Fruit fly (Drosophila melanogaster) whole organism, embryonic: ENCODE measurements around the gene sv.
A peak's percentile ranks its signal among the peaks of the same experiment; 100 is the strongest.

Experiments used
- Aef1 ChIP-seq: fragments of 200-800 bp; sonication (Bioruptor generic); IDR thresholded peaks from 3 replicates; pipeline ENCODE4 v1.3.6; 2022; ENCODE audit warnings: missing biosample characterization, missing genetic modification characterization
- BEAF-32 ChIP-seq: fragments of 200-800 bp; sonication (Bioruptor generic); optimal IDR thresholded peaks from 3 replicates; lab custom pipeline; 2017; ENCODE audit warnings: missing biosample characterization, missing genetic modification characterization, mild to moderate bottlenecking, moderate library complexity, missing genetic modification reagents
- CG10431 ChIP-seq: fragments of 200-800 bp; sonication (Bioruptor generic); optimal IDR thresholded peaks from 3 replicates; lab custom pipeline; 2018; ENCODE audit warnings: missing biosample characterization, mild to moderate bottlenecking, missing genetic modification characterization
- CG11723 ChIP-seq: fragments of 200-800 bp; sonication (Bioruptor generic); optimal IDR thresholded peaks from 2 replicates; lab custom pipeline; 2017; ENCODE audit warnings: missing biosample characterization, mild to moderate bottlenecking, missing genetic modification characterization
- CG12391 ChIP-seq: fragments of 200-800 bp; sonication (Bioruptor generic); optimal IDR thresholded peaks from 3 replicates; lab custom pipeline; 2018; ENCODE audit warnings: missing biosample characterization, mild to moderate bottlenecking, missing genetic modification characterization, moderate library complexity
- CG1529 ChIP-seq: fragments of 200-800 bp; sonication (Bioruptor generic); optimal IDR thresholded peaks from 3 replicates; lab custom pipeline; 2018; ENCODE audit warnings: missing biosample characterization, missing genetic modification characterization
- CG1603 ChIP-seq: fragments of 200-800 bp; sonication (Bioruptor generic); optimal IDR thresholded peaks from 2 replicates; lab custom pipeline; 2019; ENCODE audit warnings: missing biosample characterization, mild to moderate bottlenecking, missing genetic modification characterization, moderate library complexity
- CG17361 ChIP-seq: fragments of 200-800 bp; sonication (Bioruptor generic); IDR thresholded peaks from 3 replicates; pipeline ENCODE4 v1.3.6; 2022; ENCODE audit warnings: missing biosample characterization, missing genetic modification characterization
- CG18011 ChIP-seq: fragments of 200-800 bp; sonication (Bioruptor generic); optimal IDR thresholded peaks from 2 replicates; lab custom pipeline; 2017; ENCODE audit warnings: missing biosample characterization, missing genetic modification characterization, mild to moderate bottlenecking, moderate library complexity, missing genotype
- CG33213 ChIP-seq: fragments of 200-800 bp; sonication (Bioruptor generic); optimal IDR thresholded peaks from 3 replicates; lab custom pipeline; 2016; ENCODE audit warnings: missing biosample characterization, missing genetic modification characterization
- CG3838 ChIP-seq: fragments of 200-800 bp; sonication (Bioruptor generic); optimal IDR thresholded peaks from 3 replicates; lab custom pipeline; 2016; ENCODE audit warnings: missing biosample characterization, missing genetic modification characterization
- CG5180 ChIP-seq: fragments of 200-800 bp; sonication (Bioruptor generic); optimal IDR thresholded peaks from 3 replicates; lab custom pipeline; 2017; ENCODE audit warnings: missing biosample characterization, missing genetic modification characterization, mild to moderate bottlenecking, moderate library complexity, missing genetic modification reagents
- CG6765 ChIP-seq: fragments of 200-800 bp; sonication (Bioruptor generic); optimal IDR thresholded peaks from 3 replicates; lab custom pipeline; 2017; ENCODE audit warnings: missing biosample characterization, mild to moderate bottlenecking, missing genetic modification characterization
- CG6813 ChIP-seq: fragments of 200-800 bp; sonication (Bioruptor generic); optimal IDR thresholded peaks from 2 replicates; lab custom pipeline; 2017; ENCODE audit warnings: missing biosample characterization, missing genetic modification characterization, mild to moderate bottlenecking, moderate library complexity, missing genetic modification reagents
- CG8290 ChIP-seq, 3 experiments: fragments of 200-800 bp; sonication (Bioruptor generic); optimal IDR thresholded peaks; 2 replicates each; lab custom pipeline; 2016 to 2019; ENCODE audit warnings: missing biosample characterization in 3 of 3, missing genetic modification characterization in 3 of 3, mild to moderate bottlenecking in 2 of 3, moderate library complexity in 1 of 3
- CG9609 ChIP-seq: fragments of 200-800 bp; sonication (Bioruptor generic); optimal IDR thresholded peaks from 3 replicates; lab custom pipeline; 2016; ENCODE audit warnings: missing biosample characterization, missing genetic modification characterization
- Deaf1 ChIP-seq: fragments of 200-800 bp; optimal IDR thresholded peaks from 3 replicates; lab custom pipeline; 2019; ENCODE audit warnings: missing biosample characterization, mild to moderate bottlenecking, missing genetic modification characterization, moderate library complexity
- Dek ChIP-seq: fragments of 200-800 bp; sonication (Bioruptor generic); optimal IDR thresholded peaks from 3 replicates; lab custom pipeline; 2019; ENCODE audit warnings: missing biosample characterization, mild to moderate bottlenecking, missing genetic modification characterization, moderate library complexity
- Dll ChIP-seq: fragments of 200-800 bp; sonication (Bioruptor generic); IDR thresholded peaks from 4 replicates; pipeline ENCODE4 v1.3.6; 2022; ENCODE audit warnings: missing biosample characterization, missing genetic modification characterization; ENCODE audit not compliant: partially characterized antibody
- Eip74EF ChIP-seq, 2 experiments: fragments of 200-800 bp in 1 of 2; fragments of >200 bp in 1 of 2; sonication (Bioruptor generic) in 1 of 2; optimal IDR thresholded peaks; 2 replicates each; lab custom pipeline; 2017 to 2019; ENCODE audit warnings: missing biosample characterization in 2 of 2, missing genetic modification characterization in 2 of 2, mild to moderate bottlenecking in 1 of 2, moderate library complexity in 1 of 2
- Fer2 ChIP-seq: fragments of 200-800 bp; sonication (Bioruptor generic); optimal IDR thresholded peaks from 2 replicates; lab custom pipeline; 2018; ENCODE audit warnings: missing biosample characterization, mild to moderate bottlenecking, missing genetic modification characterization, moderate library complexity
- HLH4C ChIP-seq: fragments of 200-800 bp; sonication (Bioruptor generic); IDR thresholded peaks from 3 replicates; pipeline ENCODE4 v1.3.6; 2022; ENCODE audit warnings: missing biosample characterization, missing genetic modification characterization; ENCODE audit not compliant: partially characterized antibody
- Lhr ChIP-seq: fragments of 200-800 bp; sonication (Bioruptor generic); optimal IDR thresholded peaks from 3 replicates; lab custom pipeline; 2017; ENCODE audit warnings: mild to moderate bottlenecking, missing biosample characterization, missing genetic modification reagents, missing genetic modification characterization
- Med ChIP-seq: fragments of 200-800 bp; sonication (Bioruptor generic); peaks from one replicate; lab custom pipeline; 2016; ENCODE audit warnings: missing biosample characterization, missing genetic modification characterization, mild to moderate bottlenecking, inconsistent platforms, moderate library complexity
- Meics ChIP-seq: fragments of 200-800 bp; sonication (Bioruptor generic); optimal IDR thresholded peaks from 2 replicates; lab custom pipeline; 2017; ENCODE audit warnings: missing biosample characterization, mild to moderate bottlenecking, missing genetic modification characterization
- Neu2 ChIP-seq: fragments of 200-800 bp; sonication (Bioruptor generic); optimal IDR thresholded peaks from 3 replicates; lab custom pipeline; 2016; ENCODE audit warnings: missing biosample characterization, missing genetic modification characterization, borderline replicate concordance
- Pdp1 ChIP-seq, 2 experiments: fragments of 200-800 bp; sonication (Bioruptor generic); optimal IDR thresholded peaks; 3 replicates each; lab custom pipeline; 2016; ENCODE audit warnings: missing biosample characterization in 2 of 2, missing genetic modification characterization in 2 of 2, mild to moderate bottlenecking in 1 of 2, moderate library complexity in 1 of 2
- Xbp1 ChIP-seq: fragments of 200-800 bp; sonication (Bioruptor generic); optimal IDR thresholded peaks from 3 replicates; lab custom pipeline; 2016; ENCODE audit warnings: missing biosample characterization, mild to moderate bottlenecking, missing genetic modification characterization
- Xrp1 ChIP-seq: fragments of 200-800 bp; sonication (Bioruptor generic); IDR thresholded peaks from 2 replicates; pipeline ENCODE4 v1.3.6; 2022; ENCODE audit warnings: missing biosample characterization, missing genetic modification characterization
- cad ChIP-seq: fragments of >200 bp; optimal IDR thresholded peaks from 2 replicates; lab custom pipeline; 2017; ENCODE audit warnings: missing biosample characterization, missing genetic modification characterization
- chif ChIP-seq, 2 experiments: fragments of 200-800 bp; sonication (Bioruptor generic); optimal IDR thresholded peaks; 3 replicates each; lab custom pipeline; 2016; ENCODE audit warnings: missing biosample characterization in 2 of 2, missing genetic modification characterization in 2 of 2
- danr ChIP-seq: fragments of 200-800 bp; sonication (Bioruptor generic); IDR thresholded peaks from 2 replicates; pipeline ENCODE4 v1.3.6; 2022; ENCODE audit warnings: missing biosample characterization, missing genetic modification characterization
- dmrt99B ChIP-seq: fragments of 200-800 bp; sonication (Bioruptor generic); optimal IDR thresholded peaks from 2 replicates; lab custom pipeline; 2018; ENCODE audit warnings: missing biosample characterization, mild to moderate bottlenecking, missing genetic modification characterization, moderate library complexity
- jigr1 ChIP-seq: fragments of 200-800 bp; sonication (Bioruptor generic); IDR thresholded peaks from 3 replicates; pipeline ENCODE4 v1.3.6; 2022; ENCODE audit warnings: missing biosample characterization, missing genetic modification characterization
- ken ChIP-seq: fragments of 200-800 bp; sonication (Bioruptor generic); IDR thresholded peaks from 3 replicates; pipeline ENCODE4 v1.3.6; 2022; ENCODE audit warnings: missing biosample characterization, missing genetic modification characterization
- kni ChIP-seq: fragments of 200-800 bp; sonication (Bioruptor generic); optimal IDR thresholded peaks from 3 replicates; lab custom pipeline; 2017; ENCODE audit warnings: mild to moderate bottlenecking, missing biosample characterization, missing genetic modification reagents, missing genetic modification characterization
- mirr ChIP-seq: fragments of 200-800 bp; sonication (Bioruptor generic); optimal IDR thresholded peaks from 3 replicates; lab custom pipeline; 2018; ENCODE audit warnings: missing biosample characterization, mild to moderate bottlenecking, missing genetic modification characterization
- nerfin-1 ChIP-seq: fragments of 200-800 bp; sonication (Bioruptor generic); optimal IDR thresholded peaks from 3 replicates; lab custom pipeline; 2019; ENCODE audit warnings: missing biosample characterization, mild to moderate bottlenecking, missing genetic modification characterization, moderate library complexity
- nmo ChIP-seq: fragments of 200-800 bp; sonication (Bioruptor generic); optimal IDR thresholded peaks from 2 replicates; lab custom pipeline; 2018; ENCODE audit warnings: missing biosample characterization, mild to moderate bottlenecking, missing genetic modification characterization, moderate library complexity
- otp ChIP-seq: fragments of 200-800 bp; sonication (Bioruptor generic); IDR thresholded peaks from 3 replicates; pipeline ENCODE4, ENCODE4 v1.3.6; 2022; ENCODE audit warnings: missing biosample characterization, missing genetic modification characterization
- phol ChIP-seq: fragments of 200-800 bp; sonication (Bioruptor generic); optimal IDR thresholded peaks from 3 replicates; lab custom pipeline; 2018; ENCODE audit warnings: missing biosample characterization, mild to moderate bottlenecking, missing genetic modification characterization, moderate library complexity
- pros ChIP-seq: fragments of 200-800 bp; sonication (Bioruptor generic); optimal IDR thresholded peaks from 3 replicates; lab custom pipeline; 2019; ENCODE audit warnings: missing biosample characterization, mild to moderate bottlenecking, missing genetic modification characterization, moderate library complexity
- row ChIP-seq: fragments of 200-800 bp; sonication (Bioruptor generic); IDR thresholded peaks from 3 replicates; pipeline ENCODE4 v1.3.6; 2022; ENCODE audit warnings: missing biosample characterization, missing genetic modification characterization
- sens ChIP-seq: fragments of 200-800 bp; sonication (Bioruptor generic); peaks from one replicate; lab custom pipeline; 2016; ENCODE audit warnings: missing biosample characterization, missing genetic modification characterization
- sim ChIP-seq: fragments of 200-800 bp; sonication (Bioruptor generic); IDR thresholded peaks from 2 replicates; pipeline ENCODE4 v1.3.6; 2022; ENCODE audit warnings: missing biosample characterization, missing genetic modification characterization
- yki ChIP-seq: fragments of >200 bp; optimal IDR thresholded peaks from 3 replicates; lab custom pipeline; 2018

The sv gene

dm6 chr4:1061095-1061432 is 27.5 kb upstream of the sv start:
- TF ChIP-seq jigr1 (GFP tag; lab: Robert Waterston, UW) (no peak), nmo (GFP tag; lab: Kevin White, UChicago) (peak; percentile 21), CG3838 (GFP tag; lab: Kevin White, UChicago) (no peak), Xbp1 (GFP tag; lab: Kevin White, UChicago) (peak; percentile 22), CG17361 (peak; percentile 18; the same call in 1 of the 3 replicates), CG11723 (GFP tag; lab: Kevin White, UChicago) (peak; percentile 75), CG1603 (no peak), BEAF-32 (GFP tag; lab: Kevin White, UChicago) (peak; percentile 40), CG8290 (GFP tag; optimal IDR thresholded peaks at IDR 0.05; lab: Kevin White, UChicago) (no peak), CG8290 (tag; optimal IDR thresholded peaks at IDR 0.05; lab: Kevin White, UChicago) (peak in 1 of 2 experiments; percentile 42), Lhr (GFP tag; lab: Kevin White, UChicago) (peak; percentile 30)
- TF ChIP-seq, all 482 proteins: peak for 7

- no peak for TF ChIP-seq cad (GFP tag; lab: Kevin White, UChicago)
- peak; percentile 27 for TF ChIP-seq Neu2 (GFP tag; lab: Kevin White, UChicago)
- TF ChIP-seq phol, result no peak
- TF ChIP-seq CG18011, result no peak
- no peak for TF ChIP-seq Meics (GFP tag; lab: Kevin White, UChicago)
- peak in 1 of 2 experiments; percentile 58 for TF ChIP-seq Eip74EF (GFP tag; optimal IDR thresholded peaks at IDR 0.05; lab: Kevin White, UChicago)
- TF ChIP-seq CG1529, result no peak
- TF ChIP-seq nerfin-1, result peak; percentile 45
- TF ChIP-seq CG12391, result no peak
- no peak for TF ChIP-seq Xrp1 (GFP tag; lab: Robert Waterston, UW)
- TF ChIP-seq dmrt99B, result peak; percentile 9
- peak; percentile 15 for TF ChIP-seq kni (GFP tag; lab: Kevin White, UChicago)
- TF ChIP-seq sim, result no peak
- no peak for TF ChIP-seq CG9609 (GFP tag; lab: Kevin White, UChicago)
- TF ChIP-seq CG17361, result 0 out of 3 replicates have a peak, but pooled peaks have one; percentile 25
- TF ChIP-seq otp (GFP tag; lab: Robert Waterston, UW), result no peak
- TF ChIP-seq Fer2 (tag; lab: Kevin White, UChicago), result no peak
- TF ChIP-seq row (GFP tag; lab: Robert Waterston, UW), result 0 out of 3 replicates have a peak, but pooled peaks have one; percentile 27
- TF ChIP-seq CG6813 (GFP tag; lab: Kevin White, UChicago), result no peak
- no peak for TF ChIP-seq chif (GFP tag; optimal IDR thresholded peaks at IDR 0.05; lab: Kevin White, UChicago)
- no peak for TF ChIP-seq mirr (GFP tag; lab: Kevin White, UChicago)
- no peak for TF ChIP-seq danr (GFP tag; lab: Robert Waterston, UW)
- TF ChIP-seq CG5180 (GFP tag; lab: Kevin White, UChicago), result no peak
- no peak for TF ChIP-seq CG10431 (GFP tag; lab: Kevin White, UChicago)
- TF ChIP-seq Aef1 (GFP tag; lab: Robert Waterston, UW), result no peak
- no peak for TF ChIP-seq Dek (tag; lab: Kevin White, UChicago)
- TF ChIP-seq ken (GFP tag; lab: Robert Waterston, UW), result no peak
- TF ChIP-seq Med (GFP tag; lab: Kevin White, UChicago), result peak; percentile 32
- no peak for TF ChIP-seq CG6765 (GFP tag; lab: Kevin White, UChicago)
- TF ChIP-seq Deaf1 (tag; lab: Kevin White, UChicago), result no peak
- no peak for TF ChIP-seq HLH4C (GFP tag; lab: Robert Waterston, UW)
- TF ChIP-seq sens (GFP tag; lab: Kevin White, UChicago), result peak; percentile 85
- peak in 1 of 2 experiments; percentile 0 for TF ChIP-seq Pdp1 (GFP tag; optimal IDR thresholded peaks at IDR 0.05; lab: Kevin White, UChicago)
- no peak for TF ChIP-seq Dll (GFP tag; lab: Robert Waterston, UW)
- TF ChIP-seq CG33213 (GFP tag; lab: Kevin White, UChicago), result no peak
- TF ChIP-seq yki (lab: Kevin White, UChicago), result no peak
- TF ChIP-seq Lhr (GFP tag; lab: Kevin White, UChicago), result no peak
- TF ChIP-seq pros, result no peak
Measured at dm6 chr4:1062957-1063812, 25.4 kb upstream of the sv start.
